Worm (Caenorhabditis elegans): ENCODE data around the gene npr-22.

npr-22 gene

DNA sequence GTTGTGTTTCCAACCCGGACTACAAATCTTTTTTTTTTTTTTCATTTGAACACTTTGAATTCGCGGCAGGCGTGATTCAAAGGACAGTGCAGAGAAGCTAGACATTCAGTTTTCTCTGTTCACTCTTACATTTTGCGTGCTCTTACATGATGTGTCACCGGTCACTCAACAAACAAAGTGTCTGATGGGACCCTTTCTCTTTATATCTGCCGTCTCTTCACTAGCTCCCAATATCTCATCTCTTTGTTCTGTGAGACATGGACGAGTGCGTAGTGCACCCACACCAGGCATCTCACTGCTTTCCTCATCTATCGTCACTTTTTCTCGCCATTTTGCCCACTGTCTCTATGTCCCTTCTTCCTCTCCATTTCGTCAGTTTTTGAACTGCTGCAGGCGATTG, 27.8 kb downstream of the npr-22 start:
- no peak for TF ChIP-seq odd-2 (tag; optimal IDR thresholded peaks at IDR 0.05)
- no peak for TF ChIP-seq ceh-22 (tag; optimal IDR thresholded peaks at IDR 0.05)
- TF ChIP-seq ceh-24 (tag; optimal IDR thresholded peaks at IDR 0.05): no peak
- TF ChIP-seq ceh-45 (GFP tag; IDR thresholded peaks at IDR 0.05): no peak
- no peak for TF ChIP-seq eyg-1 (tag; optimal IDR thresholded peaks at IDR 0.05)
- peak; percentile 17 for TF ChIP-seq F13H6.1 (tag; optimal IDR thresholded peaks at IDR 0.05)
- TF ChIP-seq tbx-2 (tag; optimal IDR thresholded peaks at IDR 0.05): peak; percentile 3
- no peak for TF ChIP-seq ttx-3 (tag; optimal IDR thresholded peaks at IDR 0.05)
- TF ChIP-seq mec-3 (tag; optimal IDR thresholded peaks at IDR 0.05; ENCODE audit: borderline replicate concordance): no peak
- TF ChIP-seq ets-4 (tag; optimal IDR thresholded peaks at IDR 0.05): no peak
- TF ChIP-seq ama-1 (optimal IDR thresholded peaks at IDR 0.05): no peak
- TF ChIP-seq ceh-30 (tag; optimal IDR thresholded peaks at IDR 0.05): no peak
- peak; percentile 35 for TF ChIP-seq ceh-14 (tag; optimal IDR thresholded peaks at IDR 0.05)
- TF ChIP-seq pqm-1 (tag; optimal IDR thresholded peaks at IDR 0.05): no peak
- no peak for TF ChIP-seq nhr-11 (tag; optimal IDR thresholded peaks at IDR 0.05)
- no peak for TF ChIP-seq ahr-1 (tag; optimal IDR thresholded peaks at IDR 0.05)
- no peak for TF ChIP-seq pat-9 (tag; optimal IDR thresholded peaks at IDR 0.05)
- TF ChIP-seq ceh-48 (tag; optimal IDR thresholded peaks at IDR 0.05): no peak
- no peak for TF ChIP-seq npax-4 (tag; optimal IDR thresholded peaks at IDR 0.05)
- TF ChIP-seq hlh-15 (tag; optimal IDR thresholded peaks at IDR 0.05): no peak
- no peak for TF ChIP-seq ref-2 (tag; optimal IDR thresholded peaks at IDR 0.05)
- no peak for TF ChIP-seq hlh-6 (tag; optimal IDR thresholded peaks at IDR 0.05)
- no peak for TF ChIP-seq ztf-16 (tag; optimal IDR thresholded peaks at IDR 0.05)
- TF ChIP-seq elt-2 (tag; optimal IDR thresholded peaks at IDR 0.05): no peak
- no peak for TF ChIP-seq ceh-2 (tag; optimal IDR thresholded peaks at IDR 0.05)
- TF ChIP-seq pha-2 (tag; optimal IDR thresholded peaks at IDR 0.05): no peak
- TF ChIP-seq lin-11 (tag; optimal IDR thresholded peaks at IDR 0.05): no peak
- no peak for TF ChIP-seq unc-42 (tag; optimal IDR thresholded peaks at IDR 0.05)
- no peak for TF ChIP-seq sdc-2 (tag; optimal IDR thresholded peaks at IDR 0.05)
- TF ChIP-seq unc-3 (GFP tag; conservative IDR thresholded peaks at IDR 0.05): no peak
- TF ChIP-seq unc-3 (tag; optimal IDR thresholded peaks at IDR 0.05): no peak
- TF ChIP-seq C38D4.7 (GFP tag; optimal IDR thresholded peaks at IDR 0.05): no peak
- TF ChIP-seq sox-4 (tag; optimal IDR thresholded peaks at IDR 0.05): no peak
- no peak for TF ChIP-seq sox-2 (GFP tag; IDR thresholded peaks at IDR 0.05)
- no peak for TF ChIP-seq K09A11.1 (tag; optimal IDR thresholded peaks at IDR 0.05; ENCODE audit: insufficient read depth)
- peak; percentile 5 for TF ChIP-seq ceh-31 (tag; optimal IDR thresholded peaks at IDR 0.05)
- TF ChIP-seq dmd-4 (tag; optimal IDR thresholded peaks at IDR 0.05; ENCODE audit: borderline replicate concordance): no peak
- TF ChIP-seq tbx-7 (tag; optimal IDR thresholded peaks at IDR 0.05): no peak
- TF ChIP-seq unc-55 (GFP tag; optimal IDR thresholded peaks at IDR 0.05): peak; percentile 80
- no peak for TF ChIP-seq rnt-1 (tag; optimal IDR thresholded peaks at IDR 0.05)
- peak; percentile 29 for TF ChIP-seq nfya-1 (tag; optimal IDR thresholded peaks at IDR 0.05)
- TF ChIP-seq nhr-232 (tag; optimal IDR thresholded peaks at IDR 0.05): no peak
- TF ChIP-seq fax-1 (tag; optimal IDR thresholded peaks at IDR 0.05): no peak
- TF ChIP-seq pha-4 (tag; optimal IDR thresholded peaks at IDR 0.05): no peak
- no peak for TF ChIP-seq gmeb-2 (tag; optimal IDR thresholded peaks at IDR 0.05)
- no peak for TF ChIP-seq fkh-6 (tag; optimal IDR thresholded peaks at IDR 0.05)
- TF ChIP-seq pros-1 (tag; optimal IDR thresholded peaks at IDR 0.05): no peak
